Fruit fly (Drosophila melanogaster): Measurements from ENCODE around the gene TM9SF2.

TM9SF2 gene

dm6 chr2L:20726451-20726850 lies 7.7 kb downstream of the TM9SF2 start, which contains the start of gene CG9316:
Gene CG9316, minus strand, starts transcription at chr2L:20726551.
- no peak for TF ChIP-seq pdm3 (GFP tag; optimal IDR thresholded peaks at IDR 0.05)
- no peak for TF ChIP-seq fd59A (GFP tag; optimal IDR thresholded peaks at IDR 0.05)
- TF ChIP-seq net (GFP tag; optimal IDR thresholded peaks at IDR 0.05), result no peak
- TF ChIP-seq lz (GFP tag; optimal IDR thresholded peaks at IDR 0.05), result no peak
- TF ChIP-seq Sox15 (GFP tag; optimal IDR thresholded peaks at IDR 0.05), result no peak
- no peak for TF ChIP-seq CG3919 (GFP tag; optimal IDR thresholded peaks at IDR 0.05)
- no peak for TF ChIP-seq spab (GFP tag; optimal IDR thresholded peaks at IDR 0.05)
- no peak for TF ChIP-seq dsx (GFP tag; optimal IDR thresholded peaks at IDR 0.05; ENCODE audit: poor library complexity, severe bottlenecking)
- no peak for TF ChIP-seq CG8119 (GFP tag; IDR thresholded peaks at IDR 0.05)
- no peak for TF ChIP-seq fkh (GFP tag; optimal IDR thresholded peaks at IDR 0.05)
- no peak for TF ChIP-seq Lpt (GFP tag; optimal IDR thresholded peaks at IDR 0.05)
- no peak for TF ChIP-seq Hr38 (GFP tag; optimal IDR thresholded peaks at IDR 0.05)
- no peak for TF ChIP-seq CG9139 (GFP tag; optimal IDR thresholded peaks at IDR 0.05)
- no peak for TF ChIP-seq CG10631 (GFP tag; optimal IDR thresholded peaks at IDR 0.05)

- TF ChIP-seq eg (GFP tag; IDR thresholded peaks at IDR 0.05) (0 out of 3 replicates have a peak, but pooled peaks have one; percentile 33), CG15336 (GFP tag; IDR thresholded peaks at IDR 0.05) (peak; percentile 58), CG6163 (GFP tag; IDR thresholded peaks at IDR 0.05) (0 out of 3 replicates have a peak, but pooled peaks have one; percentile 38), CG6854 (GFP tag; optimal IDR thresholded peaks at IDR 0.05) (no peak), svp (GFP tag) (peak; percentile 36), Gug (GFP tag; IDR thresholded peaks at IDR 0.05) (0 out of 2 replicates have a peak, but pooled peaks have one; percentile 51)
These were observed 10.1 kb downstream of the TM9SF2 start for dm6 chr2L:20724024-20724423.

- TF ChIP-seq CG1621 (tag; optimal IDR thresholded peaks at IDR 0.05), result peak; percentile 25
- TF ChIP-seq CG6854 (GFP tag; optimal IDR thresholded peaks at IDR 0.05), result no peak
- peak; percentile 13 for TF ChIP-seq CG11762 (GFP tag; optimal IDR thresholded peaks at IDR 0.05; ENCODE audit: insufficient read depth)
- TF ChIP-seq acj6 (GFP tag; optimal IDR thresholded peaks at IDR 0.05), result peak; percentile 38
- no peak for TF ChIP-seq fkh (GFP tag; optimal IDR thresholded peaks at IDR 0.05)
- TF ChIP-seq vri (GFP tag; optimal IDR thresholded peaks at IDR 0.05), result no peak
- TF ChIP-seq esn (GFP tag; optimal IDR thresholded peaks at IDR 0.05), result no peak
- TF ChIP-seq CG6163 (GFP tag; IDR thresholded peaks at IDR 0.05), result peak; percentile 89
- peak; percentile 65 for TF ChIP-seq CG11294 (GFP tag; IDR thresholded peaks at IDR 0.05)
- peak; percentile 67 for TF ChIP-seq Sox14 (GFP tag; optimal IDR thresholded peaks at IDR 0.05)
- TF ChIP-seq spab (GFP tag; optimal IDR thresholded peaks at IDR 0.05), result no peak
- TF ChIP-seq ss (GFP tag; optimal IDR thresholded peaks at IDR 0.05), result peak in 1 of 2 experiments; percentile 45
- TF ChIP-seq CG6808 (GFP tag; optimal IDR thresholded peaks at IDR 0.05), result no peak
- peak; percentile 32 for TF ChIP-seq CG16779 (tag; optimal IDR thresholded peaks at IDR 0.05)
- TF ChIP-seq pdm3 (GFP tag; optimal IDR thresholded peaks at IDR 0.05), result peak; percentile 54
- TF ChIP-seq fd59A (GFP tag; optimal IDR thresholded peaks at IDR 0.05), result peak; percentile 33
- peak; percentile 81 for TF ChIP-seq Hr4 (GFP tag; optimal IDR thresholded peaks at IDR 0.05)
- TF ChIP-seq Ets96B (tag; optimal IDR thresholded peaks at IDR 0.05), result peak; percentile 50
- TF ChIP-seq svp (GFP tag), result no peak
- TF ChIP-seq Sox15 (GFP tag; optimal IDR thresholded peaks at IDR 0.05), result no peak
- TF ChIP-seq CG15336 (GFP tag; IDR thresholded peaks at IDR 0.05), result peak; percentile 85
- TF ChIP-seq CG31627 (GFP tag; optimal IDR thresholded peaks at IDR 0.05), result no peak
- peak; percentile 42 for TF ChIP-seq dac (GFP tag; optimal IDR thresholded peaks at IDR 0.05)
- peak; percentile 79 for TF ChIP-seq Gug (GFP tag; IDR thresholded peaks at IDR 0.05)
- no peak for TF ChIP-seq fd85E (GFP tag; optimal IDR thresholded peaks at IDR 0.05)
- peak; percentile 75 for TF ChIP-seq Lpt (GFP tag; optimal IDR thresholded peaks at IDR 0.05)
- TF ChIP-seq CG6276 (GFP tag; optimal IDR thresholded peaks at IDR 0.05), result peak; percentile 79
- peak; percentile 18 to 76 for TF ChIP-seq salr (GFP tag; optimal IDR thresholded peaks at IDR 0.05)
- no peak for TF ChIP-seq Ets21C (GFP tag; optimal IDR thresholded peaks at IDR 0.05)
- TF ChIP-seq eg (GFP tag; IDR thresholded peaks at IDR 0.05), result peak; percentile 89
- TF ChIP-seq Sox102F (GFP tag; optimal IDR thresholded peaks at IDR 0.05), result no peak
- peak; percentile 44 for TF ChIP-seq Eip75B (GFP tag; optimal IDR thresholded peaks at IDR 0.05)
- peak; percentile 91 for TF ChIP-seq Eip78C (GFP tag)
- no peak for TF ChIP-seq CG6792 (GFP tag; optimal IDR thresholded peaks at IDR 0.05)
- peak; percentile 78 for TF ChIP-seq CG3919 (GFP tag; optimal IDR thresholded peaks at IDR 0.05)
- TF ChIP-seq CG8632 (GFP tag; optimal IDR thresholded peaks at IDR 0.05), result no peak
- no peak for TF ChIP-seq Hr38 (GFP tag; optimal IDR thresholded peaks at IDR 0.05)
- TF ChIP-seq lz (GFP tag; optimal IDR thresholded peaks at IDR 0.05), result no peak
- TF ChIP-seq cyc (GFP tag; optimal IDR thresholded peaks at IDR 0.05), result no peak
- TF ChIP-seq CG10669 (GFP tag; optimal IDR thresholded peaks at IDR 0.05), result no peak
- no peak for TF ChIP-seq net (GFP tag; optimal IDR thresholded peaks at IDR 0.05)
These were observed 12.7 kb downstream of the TM9SF2 start for dm6 chr2L:20721456-20721855.

Data from whole organism, prepupa.